Fruit fly (Drosophila melanogaster): ENCODE data around the gene Elys.

Elys gene

DNA sequence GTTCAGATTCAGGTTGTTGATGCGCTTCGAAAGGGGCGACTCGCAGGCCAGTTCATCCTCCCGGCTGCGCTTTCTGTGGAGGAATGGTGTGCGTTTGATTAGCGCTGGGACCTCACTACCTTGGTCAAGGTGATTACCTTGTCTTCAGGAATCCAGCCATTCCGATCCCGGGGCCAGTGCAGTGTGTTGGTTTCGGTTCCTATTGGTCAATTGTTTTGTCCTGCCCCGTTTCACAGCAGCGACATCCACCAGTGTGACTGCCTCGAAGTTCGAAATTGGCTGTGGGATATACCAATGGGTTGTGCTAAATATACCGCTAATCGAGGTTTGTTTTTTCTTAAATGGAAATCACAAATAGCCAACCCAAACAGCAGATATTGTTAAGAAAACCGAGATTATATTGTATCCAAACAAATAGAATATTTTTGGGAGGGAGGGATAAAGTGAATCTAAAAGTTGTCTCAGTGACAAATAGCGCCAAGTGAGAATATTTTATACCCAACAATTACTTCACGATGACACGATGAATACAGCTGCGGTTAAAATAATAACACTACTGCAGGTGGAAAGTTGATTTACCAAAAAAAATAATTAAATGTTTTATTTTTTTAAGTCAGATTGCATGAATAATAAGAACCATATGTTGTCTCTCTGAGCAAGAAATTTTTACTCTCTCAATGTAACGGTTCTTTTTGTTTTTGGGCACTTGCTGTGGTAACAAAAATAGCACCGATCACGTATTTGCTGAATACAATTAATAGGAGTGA, 42.9 kb downstream of the Elys start, which contains the start of gene CG14229 (continued):
- TF ChIP-seq CG34224 (GFP tag; IDR thresholded peaks at IDR 0.05; ENCODE audit: partially characterized antibody) (no peak), HHEX (GFP tag; optimal IDR thresholded peaks at IDR 0.05) (no peak), stwl (tag; optimal IDR thresholded peaks at IDR 0.05) (peak; percentile 22), CG4820 (GFP tag; optimal IDR thresholded peaks at IDR 0.05) (no peak), sens (GFP tag) (peak; percentile 71), kah (GFP tag; optimal IDR thresholded peaks at IDR 0.05) (no peak), CG31388 (GFP tag; optimal IDR thresholded peaks at IDR 0.05) (no peak), CG7987 (GFP tag; optimal IDR thresholded peaks at IDR 0.05) (no peak), fd102C (GFP tag; optimal IDR thresholded peaks at IDR 0.05) (no peak), BEAF-32 (GFP tag; optimal IDR thresholded peaks at IDR 0.05) (peak; percentile 54), bcd (GFP tag; optimal IDR thresholded peaks at IDR 0.05) (no peak), zf30C (GFP tag; optimal IDR thresholded peaks at IDR 0.05) (no peak), CG6654 (GFP tag; optimal IDR thresholded peaks at IDR 0.05) (no peak), HmgZ (tag; optimal IDR thresholded peaks at IDR 0.05) (no peak), CG4730 (GFP tag; IDR thresholded peaks at IDR 0.05) (peak; percentile 40; the same call in 1 of the 2 replicates), Aef1 (GFP tag; IDR thresholded peaks at IDR 0.05) (no peak), dmrt99B (tag; optimal IDR thresholded peaks at IDR 0.05) (peak; percentile 7), B-H2 (GFP tag; optimal IDR thresholded peaks at IDR 0.05) (no peak), gce (GFP tag; IDR thresholded peaks at IDR 0.05) (0 out of 3 replicates have a peak, but pooled peaks have one; percentile 23), CG3163 (GFP tag; optimal IDR thresholded peaks at IDR 0.05) (no peak), CG3281 (GFP tag; optimal IDR thresholded peaks at IDR 0.05) (peak; percentile 3), cas (GFP tag; IDR thresholded peaks at IDR 0.05) (no peak), Bteb2 (GFP tag; optimal IDR thresholded peaks at IDR 0.05) (no peak), CG11398 (GFP tag; optimal IDR thresholded peaks at IDR 0.05) (no peak), Jarid2 (GFP tag; optimal IDR thresholded peaks at IDR 0.05) (no peak), salm (tag; optimal IDR thresholded peaks at IDR 0.05) (no peak), bowl (GFP tag; IDR thresholded peaks at IDR 0.05) (no peak), ab (GFP tag; optimal IDR thresholded peaks at IDR 0.05) (no peak), Dip2 (GFP tag; IDR thresholded peaks at IDR 0.05) (no peak), ranshi (GFP tag; IDR thresholded peaks at IDR 0.05) (0 out of 2 replicates have a peak, but pooled peaks have one; percentile 24), sisA (GFP tag; IDR thresholded peaks at IDR 0.05) (peak; percentile 44), Sry-β (GFP tag; optimal IDR thresholded peaks at IDR 0.05) (no peak), CG18764 (GFP tag; optimal IDR thresholded peaks at IDR 0.05) (no peak), tna (GFP tag; IDR thresholded peaks at IDR 0.05; ENCODE audit: partially characterized antibody) (no peak), CG43689 (GFP tag; IDR thresholded peaks at IDR 0.05) (no peak), CG2120 (GFP tag; optimal IDR thresholded peaks at IDR 0.05) (peak; percentile 30), dpn (GFP tag; optimal IDR thresholded peaks at IDR 0.05) (no peak), peb (GFP tag; IDR thresholded peaks at IDR 0.05) (no peak), Ets65A (GFP tag) (no peak), Ptx1 (GFP tag; IDR thresholded peaks at IDR 0.05) (peak; percentile 52), CG18262 (tag; optimal IDR thresholded peaks at IDR 0.05) (peak; percentile 8), en (GFP tag; optimal IDR thresholded peaks at IDR 0.05) (no peak), HLH3B (GFP tag; IDR thresholded peaks at IDR 0.05) (no peak), CG16815 (GFP tag; optimal IDR thresholded peaks at IDR 0.05) (no peak), otp (GFP tag; IDR thresholded peaks at IDR 0.05) (0 out of 3 replicates have a peak, but pooled peaks have one; percentile 21), vnd (GFP tag; IDR thresholded peaks at IDR 0.05; ENCODE audit: partially characterized antibody) (no peak), ase (GFP tag; IDR thresholded peaks at IDR 0.05) (no peak), ap (GFP tag; IDR thresholded peaks at IDR 0.05) (no peak), CG12219 (GFP tag; optimal IDR thresholded peaks at IDR 0.05) (no peak), sna (GFP tag; IDR thresholded peaks at IDR 0.05; ENCODE audit: partially characterized antibody) (no peak)

Data from whole organism, embryonic.